Fruit fly (Drosophila melanogaster) Kc167 (cell line): ENCODE measurements around the gene Sas-6.

Source experiments
- Myc ChIP-seq: fragments of >200 bp; optimal IDR thresholded peaks from 2 replicates; lab custom pipeline; 2017; ENCODE audit warnings: missing external identifiers
- h ChIP-seq: fragments of >200 bp; optimal IDR thresholded peaks from 3 replicates; lab custom pipeline; 2018; ENCODE audit warnings: missing external identifiers
- insv ChIP-seq: fragments of >200 bp; optimal IDR thresholded peaks from 3 replicates; lab custom pipeline; 2018; ENCODE audit warnings: missing external identifiers

dm6 chr3R:30043139-30043744 is 48.1 kb downstream of the Sas-6 start, which contains the start of gene Sry-delta:
- TF ChIP-seq h (lab: Kevin White, UChicago) = no peak
- TF ChIP-seq insv (lab: Kevin White, UChicago) = no peak
- TF ChIP-seq Myc = no peak
